Fruit fly (Drosophila melanogaster): ENCODE data around the gene mamo.
A peak's percentile ranks its signal among the peaks of the same experiment; 100 is the strongest.

The mamo gene

DNA sequence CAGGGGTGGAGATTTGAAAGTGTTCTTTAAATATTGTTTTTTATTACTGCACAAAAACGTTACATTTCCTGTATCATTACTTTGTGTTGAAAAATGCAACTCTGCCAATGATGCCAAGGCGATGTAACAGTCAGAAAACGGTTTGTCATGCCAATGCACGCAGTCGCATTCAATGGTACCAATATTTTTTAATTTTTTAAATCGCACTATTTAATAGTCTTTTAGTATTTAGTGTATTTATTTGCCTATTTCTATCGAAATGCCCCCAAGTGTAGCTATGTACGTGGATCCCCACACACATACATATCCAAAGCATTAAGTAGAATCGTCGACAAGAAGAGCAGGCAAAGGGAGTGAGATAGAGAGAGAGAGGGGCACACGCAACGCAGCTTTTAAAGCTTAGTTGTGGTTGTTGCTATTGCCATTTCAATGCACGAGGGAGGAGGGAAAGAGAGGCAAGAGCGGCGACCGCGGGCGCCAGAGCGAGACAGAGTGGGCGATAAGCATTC is 101.1 kb downstream of the mamo start (continued):
- TF ChIP-seq nom (GFP tag; optimal IDR thresholded peaks at IDR 0.05) (peak; percentile 36), CG1233 (GFP tag; optimal IDR thresholded peaks at IDR 0.05) (no peak), Med (GFP tag) (peak; percentile 45), D19A (tag; optimal IDR thresholded peaks at IDR 0.05) (no peak), C15 (GFP tag; IDR thresholded peaks at IDR 0.05) (no peak), CG1647 (GFP tag; optimal IDR thresholded peaks at IDR 0.05) (no peak), prd (optimal IDR thresholded peaks at IDR 0.05) (no peak), prd (GFP tag; IDR thresholded peaks at IDR 0.05) (no peak), CG2889 (GFP tag; IDR thresholded peaks at IDR 0.05) (no peak), schlank (tag; optimal IDR thresholded peaks at IDR 0.05) (no peak), CG5953 (GFP tag; IDR thresholded peaks at IDR 0.05) (no peak), kah (GFP tag; optimal IDR thresholded peaks at IDR 0.05) (no peak), usp (GFP tag; optimal IDR thresholded peaks at IDR 0.05) (no peak), CG1792 (GFP tag; optimal IDR thresholded peaks at IDR 0.05) (no peak)

DNA sequence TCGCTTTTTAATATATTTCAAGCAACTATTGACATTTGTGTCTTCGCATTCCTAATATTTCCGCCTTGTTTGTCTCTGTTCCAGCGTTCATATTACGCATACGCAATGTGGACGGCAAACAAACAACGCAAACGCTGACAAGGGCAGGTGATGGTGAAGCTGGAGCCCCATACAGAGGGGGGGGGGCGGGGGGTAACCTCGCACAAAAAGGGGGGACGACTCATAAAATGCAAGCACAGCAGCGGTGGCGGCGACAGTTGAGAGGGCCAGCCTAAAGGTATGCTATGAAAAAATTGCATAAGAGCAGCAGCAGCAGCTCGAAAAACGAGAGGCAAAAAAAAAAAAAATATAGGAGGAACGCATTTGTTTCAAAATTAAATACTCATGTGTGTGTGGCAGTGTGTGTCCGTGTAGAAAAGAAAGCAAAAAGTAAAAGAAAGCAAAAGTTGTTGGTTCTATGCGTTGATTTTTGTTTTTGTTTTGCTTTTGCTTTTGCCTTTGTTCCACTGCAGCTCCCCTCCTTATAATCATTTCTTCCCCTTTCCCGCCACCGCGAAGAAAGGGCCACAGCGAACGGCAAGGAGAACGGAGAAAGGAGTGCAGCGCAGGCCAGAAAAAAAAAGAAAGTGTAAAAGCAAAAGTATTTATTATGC is 111.0 kb downstream of the mamo start:
- TF ChIP-seq pnt (GFP tag; optimal IDR thresholded peaks at IDR 0.05): no peak
- no peak for TF ChIP-seq CG10565 (GFP tag; optimal IDR thresholded peaks at IDR 0.05)
- no peak for TF ChIP-seq tx (GFP tag; optimal IDR thresholded peaks at IDR 0.05)
- TF ChIP-seq lov (optimal IDR thresholded peaks at IDR 0.05): no peak
- TF ChIP-seq lov (GFP tag; IDR thresholded peaks at IDR 0.05): no peak
- TF ChIP-seq CG11093 (GFP tag; IDR thresholded peaks at IDR 0.05): no peak
- no peak for TF ChIP-seq CG15696 (tag; optimal IDR thresholded peaks at IDR 0.05)
- no peak for TF ChIP-seq H15 (GFP tag; IDR thresholded peaks at IDR 0.05)
- TF ChIP-seq br (optimal IDR thresholded peaks at IDR 0.05): no peak
- TF ChIP-seq D (optimal IDR thresholded peaks at IDR 0.05): no peak
- no peak for TF ChIP-seq D (GFP tag; optimal IDR thresholded peaks at IDR 0.05)
- no peak for TF ChIP-seq lmd (GFP tag; IDR thresholded peaks at IDR 0.05)
- TF ChIP-seq inv (GFP tag; IDR thresholded peaks at IDR 0.05; ENCODE audit: partially characterized antibody): no peak
- no peak for TF ChIP-seq Dip2 (GFP tag; IDR thresholded peaks at IDR 0.05)
- no peak for TF ChIP-seq CTCF (GFP tag; optimal IDR thresholded peaks at IDR 0.05)
- TF ChIP-seq Ets97D (GFP tag; optimal IDR thresholded peaks at IDR 0.05): no peak
- no peak for TF ChIP-seq CG15479 (GFP tag; optimal IDR thresholded peaks at IDR 0.05)
- no peak for TF ChIP-seq sr (GFP tag; IDR thresholded peaks at IDR 0.05)
- no peak for TF ChIP-seq CG11456 (GFP tag; IDR thresholded peaks at IDR 0.05)
- TF ChIP-seq fu2 (GFP tag; optimal IDR thresholded peaks at IDR 0.05): no peak
- no peak for TF ChIP-seq CG18262 (tag; optimal IDR thresholded peaks at IDR 0.05)
- TF ChIP-seq CG3995 (GFP tag; optimal IDR thresholded peaks at IDR 0.05): no peak
- TF ChIP-seq cwo (GFP tag; optimal IDR thresholded peaks at IDR 0.05): no peak
- TF ChIP-seq CG2712 (tag; optimal IDR thresholded peaks at IDR 0.05): no peak
- no peak for TF ChIP-seq toy (GFP tag; IDR thresholded peaks at IDR 0.05)
- TF ChIP-seq Optix (GFP tag; IDR thresholded peaks at IDR 0.05): no peak
- TF ChIP-seq cg (GFP tag; optimal IDR thresholded peaks at IDR 0.05): no peak
- TF ChIP-seq CG10979 (tag; optimal IDR thresholded peaks at IDR 0.05): no peak
- TF ChIP-seq crc (GFP tag; optimal IDR thresholded peaks at IDR 0.05): no peak
- no peak for TF ChIP-seq ranshi (GFP tag; IDR thresholded peaks at IDR 0.05)
- TF ChIP-seq CG12071 (GFP tag; optimal IDR thresholded peaks at IDR 0.05): no peak
- no peak for TF ChIP-seq Scr (GFP tag; IDR thresholded peaks at IDR 0.05; ENCODE audit: partially characterized antibody)
- TF ChIP-seq pita (GFP tag; optimal IDR thresholded peaks at IDR 0.05): no peak
- TF ChIP-seq CG15073 (GFP tag; optimal IDR thresholded peaks at IDR 0.05): no peak
- TF ChIP-seq CHES-1-like (GFP tag; optimal IDR thresholded peaks at IDR 0.05): no peak
- TF ChIP-seq NC2α (GFP tag; optimal IDR thresholded peaks at IDR 0.05): no peak
- TF ChIP-seq pan (optimal IDR thresholded peaks at IDR 0.05): no peak
- peak in 1 of 2 experiments; percentile 10 for TF ChIP-seq pan (GFP tag; optimal IDR thresholded peaks at IDR 0.05 in 1 of 2, IDR thresholded peaks at IDR 0.05 in 1 of 2)
- peak; percentile 34 for TF ChIP-seq CG11504 (tag; optimal IDR thresholded peaks at IDR 0.05)

Data from whole organism, embryonic.